Fruit fly (Drosophila melanogaster): ENCODE measurements around the gene CG32221.

CG32221 gene

DNA sequence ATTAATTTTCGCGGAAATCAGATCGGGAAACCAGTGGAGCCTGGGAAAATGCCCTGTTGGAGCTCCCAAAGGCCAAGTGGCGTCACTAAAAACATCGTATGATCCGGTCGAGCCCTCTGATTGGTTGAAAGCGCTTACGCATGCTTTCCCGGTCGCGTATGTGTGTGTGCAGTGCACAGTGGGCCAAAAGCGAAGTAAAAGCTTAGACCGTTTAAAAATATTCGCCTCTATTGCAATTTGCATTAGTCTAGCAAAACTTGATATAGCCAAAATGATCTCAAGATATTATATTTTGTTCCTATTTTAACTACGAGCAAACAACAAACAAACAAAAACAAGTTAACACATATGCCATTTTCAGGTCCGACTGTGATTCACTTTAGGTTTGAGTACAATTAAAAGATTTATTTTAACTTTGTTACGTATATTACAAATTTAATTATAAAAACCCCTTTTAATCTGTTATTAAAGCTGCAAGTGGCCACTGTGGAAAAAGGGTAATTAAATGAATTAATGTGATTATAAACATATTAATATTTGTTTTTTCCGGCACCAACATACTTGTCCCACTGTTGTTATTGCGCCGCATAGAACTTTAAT is 40.2 kb upstream of the CG32221 start (continued):
- TF ChIP-seq CG8281 (tag; optimal IDR thresholded peaks at IDR 0.05) = peak; percentile 69
- TF ChIP-seq CG8765 (GFP tag; IDR thresholded peaks at IDR 0.05) = no peak
- TF ChIP-seq otp (GFP tag; IDR thresholded peaks at IDR 0.05) = peak; percentile 56; the same call in 1 of the 3 replicates
- TF ChIP-seq sens-2 (GFP tag; IDR thresholded peaks at IDR 0.05) = peak; percentile 55
- TF ChIP-seq Dip3 (GFP tag; optimal IDR thresholded peaks at IDR 0.05) = peak; percentile 63
- peak; percentile 75 for TF ChIP-seq schlank (tag; optimal IDR thresholded peaks at IDR 0.05)
- peak; percentile 66 for TF ChIP-seq CG17328 (GFP tag; IDR thresholded peaks at IDR 0.05)
- TF ChIP-seq CG1024 (GFP tag; IDR thresholded peaks at IDR 0.05) = no peak
- TF ChIP-seq Fer3 (tag; optimal IDR thresholded peaks at IDR 0.05) = peak; percentile 77
- peak; percentile 67 for TF ChIP-seq so (GFP tag; IDR thresholded peaks at IDR 0.05)
- 0 out of 3 replicates have a peak, but pooled peaks have one; percentile 11 for TF ChIP-seq gce (GFP tag; IDR thresholded peaks at IDR 0.05)
- peak; percentile 93 for TF ChIP-seq CG3281 (GFP tag; optimal IDR thresholded peaks at IDR 0.05)
- no peak for TF ChIP-seq Hr39 (optimal IDR thresholded peaks at IDR 0.05)
- peak; percentile 46 for TF ChIP-seq pnt (GFP tag; optimal IDR thresholded peaks at IDR 0.05)
- no peak; the same call in 1 of the 2 replicates for TF ChIP-seq Dref (GFP tag; IDR thresholded peaks at IDR 0.05)
- peak; percentile 22 for TF ChIP-seq ac (GFP tag; optimal IDR thresholded peaks at IDR 0.05)
- TF ChIP-seq unpg (GFP tag; optimal IDR thresholded peaks at IDR 0.05) = peak; percentile 70
- peak; percentile 91 for TF ChIP-seq dmrt99B (tag; optimal IDR thresholded peaks at IDR 0.05)
- TF ChIP-seq pho (GFP tag; optimal IDR thresholded peaks at IDR 0.05) = peak; percentile 81
- peak; percentile 84 for TF ChIP-seq dpn (GFP tag; optimal IDR thresholded peaks at IDR 0.05)
- TF ChIP-seq ro (GFP tag; IDR thresholded peaks at IDR 0.05) = 0 out of 2 replicates have a peak, but pooled peaks have one; percentile 29
- TF ChIP-seq CG7987 (GFP tag; optimal IDR thresholded peaks at IDR 0.05) = peak; percentile 40
- TF ChIP-seq CG2129 (GFP tag; IDR thresholded peaks at IDR 0.05; ENCODE audit: partially characterized antibody) = 0 out of 2 replicates have a peak, but pooled peaks have one; percentile 13
- peak; percentile 66 for TF ChIP-seq dmrt11E (tag; optimal IDR thresholded peaks at IDR 0.05)
- peak; percentile 87 for TF ChIP-seq CG10147 (GFP tag; optimal IDR thresholded peaks at IDR 0.05)
- TF ChIP-seq fd96Cb (tag; optimal IDR thresholded peaks at IDR 0.05) = peak; percentile 75
- TF ChIP-seq hkb (optimal IDR thresholded peaks at IDR 0.05) = no peak
- TF ChIP-seq hkb (GFP tag; IDR thresholded peaks at IDR 0.05) = peak; percentile 68
- 0 out of 3 replicates have a peak, but pooled peaks have one; percentile 43 for TF ChIP-seq CG11093 (GFP tag; IDR thresholded peaks at IDR 0.05)
- peak; percentile 82 for TF ChIP-seq CG6813 (GFP tag; optimal IDR thresholded peaks at IDR 0.05)
- peak; percentile 16 for TF ChIP-seq Sry-δ (GFP tag; optimal IDR thresholded peaks at IDR 0.05)
- peak; percentile 79 for TF ChIP-seq ATbp (GFP tag; optimal IDR thresholded peaks at IDR 0.05)
- no peak for TF ChIP-seq sqz (GFP tag; optimal IDR thresholded peaks at IDR 0.05)
- no peak for TF ChIP-seq CG13894 (tag; optimal IDR thresholded peaks at IDR 0.05)
- TF ChIP-seq CG18764 (GFP tag; optimal IDR thresholded peaks at IDR 0.05) = peak; percentile 53
- TF ChIP-seq luna (GFP tag; optimal IDR thresholded peaks at IDR 0.05) = no peak
- TF ChIP-seq CG10959 (GFP tag; IDR thresholded peaks at IDR 0.05) = no peak
- TF ChIP-seq shn (GFP tag; optimal IDR thresholded peaks at IDR 0.05) = peak; percentile 74
- TF ChIP-seq Meics (GFP tag; optimal IDR thresholded peaks at IDR 0.05) = peak; percentile 94
- TF ChIP-seq ato (GFP tag; IDR thresholded peaks at IDR 0.05; ENCODE audit: partially characterized antibody) = peak; percentile 44; the same call in 1 of the 2 replicates
- peak; percentile 96 for TF ChIP-seq Nf-YB (GFP tag; optimal IDR thresholded peaks at IDR 0.05)
- TF ChIP-seq NFAT (GFP tag; IDR thresholded peaks at IDR 0.05) = peak; percentile 89
- TF ChIP-seq Ets65A (GFP tag) = peak; percentile 96
- TF ChIP-seq CG1602 (GFP tag; optimal IDR thresholded peaks at IDR 0.05) = peak; percentile 73
- no peak; the same call in 2 of the 3 replicates for TF ChIP-seq CG6791 (GFP tag; IDR thresholded peaks at IDR 0.05; ENCODE audit: partially characterized antibody)
- TF ChIP-seq unc-4 (GFP tag; IDR thresholded peaks at IDR 0.05; ENCODE audit: partially characterized antibody) = no peak
- no peak for TF ChIP-seq pzg (GFP tag; optimal IDR thresholded peaks at IDR 0.05)
- TF ChIP-seq CG15269 (tag; optimal IDR thresholded peaks at IDR 0.05) = peak; percentile 91
- no peak for TF ChIP-seq sd (tag; optimal IDR thresholded peaks at IDR 0.05)
- peak; percentile 66; the same call in 2 of the 3 replicates for TF ChIP-seq CG6175 (GFP tag; IDR thresholded peaks at IDR 0.05)
